Worm (Caenorhabditis elegans) whole organism, early embryonic: ENCODE results near the gene nhr-19.
A peak's percentile ranks its signal among the peaks of the same experiment; 100 is the strongest.

Experiments used
- B0310.2 ChIP-seq: sonication (generic microtip); optimal IDR thresholded peaks from 2 replicates; lab custom pipeline; 2016; ENCODE audit warnings: mild to moderate bottlenecking, missing genetic modification characterization, missing compliant biosample characterization
- F13C5.2 ChIP-seq: sonication (generic microtip); optimal IDR thresholded peaks from 2 replicates; lab custom pipeline; 2017; ENCODE audit warnings: mild to moderate bottlenecking, missing genetic modification characterization, inconsistent platforms, missing compliant biosample characterization
- aly-1 ChIP-seq: sonication (generic microtip); optimal IDR thresholded peaks from 2 replicates; lab custom pipeline; 2016; ENCODE audit warnings: missing genetic modification characterization, missing compliant biosample characterization
- ama-1 ChIP-seq: fragments of 150-350 bp; optimal IDR thresholded peaks from 2 replicates; lab custom pipeline; 2014
- ceh-13 ChIP-seq: fragments of 200-800 bp; sonication (Bioruptor generic); optimal IDR thresholded peaks from 2 replicates; lab custom pipeline; 2018; ENCODE audit warnings: mild to moderate bottlenecking, missing genetic modification characterization, missing compliant biosample characterization
- ceh-36 ChIP-seq: sonication (generic microtip); optimal IDR thresholded peaks from 2 replicates; lab custom pipeline; 2016; ENCODE audit warnings: missing genetic modification characterization, inconsistent platforms, missing compliant biosample characterization
- ets-7 ChIP-seq: sonication (generic microtip); optimal IDR thresholded peaks from 2 replicates; lab custom pipeline; 2016; ENCODE audit warnings: missing genotype, missing genetic modification characterization, missing compliant biosample characterization
- flt-1 ChIP-seq: fragments of 200-800 bp; sonication (Bioruptor generic); IDR thresholded peaks from 2 replicates; pipeline ENCODE4 v1.3.6; 2022; ENCODE audit warnings: missing genetic modification characterization, missing compliant biosample characterization
- hmbx-1 ChIP-seq: sonication (generic microtip); optimal IDR thresholded peaks from 2 replicates; lab custom pipeline; 2016; ENCODE audit warnings: mild to moderate bottlenecking, missing genetic modification characterization, missing compliant biosample characterization
- hmg-4 ChIP-seq: fragments of 200-800 bp; sonication (Bioruptor generic); optimal IDR thresholded peaks from 2 replicates; lab custom pipeline; 2018; ENCODE audit warnings: mild to moderate bottlenecking, missing genetic modification characterization, missing compliant biosample characterization
- hnd-1 ChIP-seq: sonication (generic microtip); optimal IDR thresholded peaks from 2 replicates; lab custom pipeline; 2016; ENCODE audit warnings: missing genetic modification characterization, missing compliant biosample characterization
- pes-1 ChIP-seq: fragments of 200-800 bp; sonication (Bioruptor generic); IDR thresholded peaks from 2 replicates; pipeline ENCODE4 v1.3.6; 2022; ENCODE audit warnings: missing genetic modification reagents, missing genetic modification characterization, missing compliant biosample characterization
- scrt-1 ChIP-seq: fragments of 200-800 bp; sonication (Bioruptor generic); IDR thresholded peaks from 2 replicates; pipeline ENCODE4 v1.3.6; 2022; ENCODE audit warnings: missing genetic modification characterization, missing compliant biosample characterization
- sea-1 ChIP-seq: fragments of 200-800 bp; sonication (Bioruptor generic); conservative IDR thresholded peaks from 2 replicates; pipeline ENCODE4 v1.3.6; 2022; ENCODE audit warnings: missing genetic modification characterization, missing compliant biosample characterization
- tbx-11 ChIP-seq: fragments of 200-800 bp; sonication (Bioruptor generic); IDR thresholded peaks from 2 replicates; pipeline ENCODE4 v1.3.6; 2022; ENCODE audit warnings: missing genetic modification characterization, missing compliant biosample characterization
- tbx-37 ChIP-seq: fragments of 200-800 bp; sonication (Bioruptor generic); conservative IDR thresholded peaks from 2 replicates; pipeline ENCODE4 v1.3.6; 2022; ENCODE audit warnings: missing genetic modification reagents, missing genetic modification characterization, missing compliant biosample characterization
- tra-4 ChIP-seq: sonication (generic microtip); optimal IDR thresholded peaks from 2 replicates; lab custom pipeline; 2017; ENCODE audit warnings: missing genetic modification characterization, missing compliant biosample characterization

The nhr-19 gene

ce11 chrII:9586734-9587209 lies 18.6 kb downstream of the nhr-19 start, which contains the start of gene ugt-58:
Gene ugt-58 (minus strand): TSS chrII:9586784.
- TF ChIP-seq pes-1 (GFP tag; lab: Robert Waterston, UW): no peak
- TF ChIP-seq tbx-11 (GFP tag; lab: Robert Waterston, UW): no peak

- TF ChIP-seq ceh-36 (tag; lab: Kevin White, UChicago) (no peak), aly-1 (tag; lab: Kevin White, UChicago) (no peak), F13C5.2 (no peak), pes-1 (GFP tag; lab: Robert Waterston, UW) (no peak), ama-1 (no peak), flt-1 (no peak), hnd-1 (tag; lab: Kevin White, UChicago) (no peak), B0310.2 (tag; lab: Kevin White, UChicago) (no peak), sea-1 (GFP tag; lab: Robert Waterston, UW) (no peak), ceh-13 (GFP tag; lab: Kevin White, UChicago) (no peak), tbx-11 (GFP tag; lab: Robert Waterston, UW) (no peak), scrt-1 (GFP tag; lab: Robert Waterston, UW) (no peak), hmg-4 (no peak), tbx-37 (GFP tag; lab: Robert Waterston, UW) (no peak), ets-7 (tag; lab: Kevin White, UChicago) (no peak), tra-4 (tag; lab: Kevin White, UChicago) (no peak), hmbx-1 (tag; lab: Kevin White, UChicago) (no peak)
Observed at ce11 chrII:9583461-9583860, 21.9 kb downstream of the nhr-19 start, which contains the start of gene wee-1.1. Gene wee-1.1 (minus strand): TSS chrII:9583561.

ce11 chrII:9577630-9578029 lies 27.7 kb downstream of the nhr-19 start:
- TF ChIP-seq sea-1 (GFP tag; lab: Robert Waterston, UW): no peak
- no peak for TF ChIP-seq pes-1 (GFP tag; lab: Robert Waterston, UW)
- no peak for TF ChIP-seq hmg-4
- no peak for TF ChIP-seq ceh-36 (tag; lab: Kevin White, UChicago)
- no peak for TF ChIP-seq B0310.2 (tag; lab: Kevin White, UChicago)
- no peak for TF ChIP-seq hmbx-1 (tag; lab: Kevin White, UChicago)
- no peak for TF ChIP-seq tbx-11 (GFP tag; lab: Robert Waterston, UW)

- TF ChIP-seq hmg-4 (no peak), sea-1 (GFP tag; lab: Robert Waterston, UW) (no peak), ama-1 (no peak), flt-1 (no peak), ceh-36 (tag; lab: Kevin White, UChicago) (no peak), tbx-11 (GFP tag; lab: Robert Waterston, UW) (no peak), B0310.2 (tag; lab: Kevin White, UChicago) (no peak), scrt-1 (GFP tag; lab: Robert Waterston, UW) (no peak), ets-7 (tag; lab: Kevin White, UChicago) (no peak), hmbx-1 (tag; lab: Kevin White, UChicago) (no peak), aly-1 (tag; lab: Kevin White, UChicago) (no peak), ceh-13 (GFP tag; lab: Kevin White, UChicago) (no peak), hnd-1 (tag; lab: Kevin White, UChicago) (no peak), tbx-37 (GFP tag; lab: Robert Waterston, UW) (no peak)
Observed at ce11 chrII:9576707-9577106, 28.6 kb downstream of the nhr-19 start.

ce11 chrII:9575670-9576069 lies 29.7 kb downstream of the nhr-19 start, which contains the start of gene exc-7:
Gene exc-7 (plus strand): TSS chrII:9575970.
- TF ChIP-seq ets-7 (tag; lab: Kevin White, UChicago): no peak
- no peak for TF ChIP-seq ceh-36 (tag; lab: Kevin White, UChicago)
- no peak for TF ChIP-seq ama-1
- no peak for TF ChIP-seq hnd-1 (tag; lab: Kevin White, UChicago)
- no peak for TF ChIP-seq F13C5.2
- TF ChIP-seq flt-1: no peak
- TF ChIP-seq tbx-11 (GFP tag; lab: Robert Waterston, UW): no peak
- TF ChIP-seq tra-4 (tag; lab: Kevin White, UChicago): no peak
- TF ChIP-seq ceh-13 (GFP tag; lab: Kevin White, UChicago): no peak
- TF ChIP-seq scrt-1 (GFP tag; lab: Robert Waterston, UW): no peak
- no peak for TF ChIP-seq pes-1 (GFP tag; lab: Robert Waterston, UW)
- TF ChIP-seq hmbx-1 (tag; lab: Kevin White, UChicago): no peak
- no peak for TF ChIP-seq sea-1 (GFP tag; lab: Robert Waterston, UW)
- no peak for TF ChIP-seq B0310.2 (tag; lab: Kevin White, UChicago)

ce11 chrII:9574406-9574805 lies 30.9 kb downstream of the nhr-19 start:
- no peak for TF ChIP-seq tbx-37 (GFP tag; lab: Robert Waterston, UW)
- TF ChIP-seq hmbx-1 (tag; lab: Kevin White, UChicago): no peak
- peak; percentile 20 for TF ChIP-seq F13C5.2
- no peak for TF ChIP-seq ceh-36 (tag; lab: Kevin White, UChicago)
- peak; percentile 39 for TF ChIP-seq hmg-4

- TF ChIP-seq ceh-13 (GFP tag; lab: Kevin White, UChicago) (no peak), ets-7 (tag; lab: Kevin White, UChicago) (no peak), B0310.2 (tag; lab: Kevin White, UChicago) (no peak), tbx-37 (GFP tag; lab: Robert Waterston, UW) (no peak), hnd-1 (tag; lab: Kevin White, UChicago) (no peak), hmg-4 (no peak), hmbx-1 (tag; lab: Kevin White, UChicago) (no peak), ceh-36 (tag; lab: Kevin White, UChicago) (no peak), tbx-11 (GFP tag; lab: Robert Waterston, UW) (no peak)
Observed at ce11 chrII:9573412-9573811, 31.9 kb downstream of the nhr-19 start.

- TF ChIP-seq B0310.2 (tag; lab: Kevin White, UChicago): peak; percentile 91
- peak; percentile 79 for TF ChIP-seq hnd-1 (tag; lab: Kevin White, UChicago)
- TF ChIP-seq ceh-13 (GFP tag; lab: Kevin White, UChicago): peak; percentile 90
- peak; percentile 92 for TF ChIP-seq tbx-37 (GFP tag; lab: Robert Waterston, UW)
- TF ChIP-seq aly-1 (tag; lab: Kevin White, UChicago): peak; percentile 95
- TF ChIP-seq tra-4 (tag; lab: Kevin White, UChicago): peak; percentile 55
- peak; percentile 95 for TF ChIP-seq pes-1 (GFP tag; lab: Robert Waterston, UW)
- peak; percentile 95 for TF ChIP-seq tbx-11 (GFP tag; lab: Robert Waterston, UW)
- peak; percentile 95 for TF ChIP-seq flt-1
- TF ChIP-seq F13C5.2: peak; percentile 95
- TF ChIP-seq ama-1: no peak
- peak; percentile 94 for TF ChIP-seq ceh-36 (tag; lab: Kevin White, UChicago)
- TF ChIP-seq sea-1 (GFP tag; lab: Robert Waterston, UW): peak; percentile 92
- peak; percentile 70 for TF ChIP-seq hmbx-1 (tag; lab: Kevin White, UChicago)
- TF ChIP-seq hmg-4: peak; percentile 86
- peak; percentile 93 for TF ChIP-seq scrt-1 (GFP tag; lab: Robert Waterston, UW)
- TF ChIP-seq ets-7 (tag; lab: Kevin White, UChicago): peak; percentile 84
Observed at ce11 chrII:9566045-9566444, 39.3 kb downstream of the nhr-19 start.
